Worm (Caenorhabditis elegans) whole organism, mixed stage, embryonic: ENCODE measurements around the gene T02G5.14.

Experiments
- M03D4.4 ChIP-seq: sonication (generic microtip); optimal IDR thresholded peaks from 2 replicates; lab custom pipeline; 2017; ENCODE audit warnings: mild to moderate bottlenecking, missing genetic modification characterization, missing compliant biosample characterization
- bed-3 ChIP-seq: fragments of 200-800 bp; sonication (Bioruptor generic); optimal IDR thresholded peaks from 3 replicates; lab custom pipeline; 2018; ENCODE audit warnings: mild to moderate bottlenecking, missing genetic modification characterization, moderate library complexity, missing compliant biosample characterization
- blmp-1 ChIP-seq: fragments of 150-350 bp; optimal IDR thresholded peaks from 2 replicates; lab custom pipeline; 2014; ENCODE audit warnings: missing biosample characterization, missing genetic modification characterization
- ceh-39 ChIP-seq: fragments of 150-350 bp; optimal IDR thresholded peaks from 2 replicates; lab custom pipeline; 2014; ENCODE audit warnings: missing biosample characterization, missing genetic modification characterization
- ceh-43 ChIP-seq: fragments of 200-800 bp; sonication (Bioruptor generic); optimal IDR thresholded peaks from 2 replicates; lab custom pipeline; 2018; ENCODE audit warnings: mild to moderate bottlenecking, missing genetic modification characterization, moderate library complexity, missing compliant biosample characterization
- ceh-83 ChIP-seq: fragments of 200-800 bp; sonication (Bioruptor generic); optimal IDR thresholded peaks from 2 replicates; lab custom pipeline; 2018; ENCODE audit warnings: mild to moderate bottlenecking, missing genetic modification characterization, missing compliant biosample characterization
- ces-1 ChIP-seq: fragments of 150-350 bp; optimal IDR thresholded peaks from 2 replicates; lab custom pipeline; 2014; ENCODE audit warnings: missing biosample characterization, missing genetic modification reagents, missing genetic modification characterization
- cnd-1 ChIP-seq: fragments of 200-800 bp; sonication (Bioruptor generic); optimal IDR thresholded peaks from 2 replicates; lab custom pipeline; 2018; ENCODE audit warnings: mild to moderate bottlenecking, missing genetic modification characterization, missing compliant biosample characterization
- drap-1 ChIP-seq: fragments of 200-800 bp; sonication (Bioruptor generic); optimal IDR thresholded peaks from 3 replicates; lab custom pipeline; 2018; ENCODE audit warnings: mild to moderate bottlenecking, missing genetic modification characterization, missing compliant biosample characterization
- elt-3 ChIP-seq: fragments of 150-350 bp; optimal IDR thresholded peaks from 2 replicates; lab custom pipeline; 2014; ENCODE audit warnings: missing biosample characterization, missing genetic modification characterization
- flh-1 ChIP-seq: fragments of 200-800 bp; sonication (Bioruptor generic); optimal IDR thresholded peaks from 2 replicates; lab custom pipeline; 2018; ENCODE audit warnings: mild to moderate bottlenecking, missing genetic modification characterization, moderate library complexity, missing compliant biosample characterization
- ham-2 ChIP-seq: fragments of 200-800 bp; sonication (Bioruptor generic); optimal IDR thresholded peaks from 2 replicates; lab custom pipeline; 2018; ENCODE audit warnings: mild to moderate bottlenecking, missing genetic modification characterization, missing compliant biosample characterization
- hlh-1 ChIP-seq: fragments of 150-350 bp; optimal IDR thresholded peaks from 2 replicates; lab custom pipeline; 2014; ENCODE audit warnings: missing biosample characterization, missing genetic modification reagents, missing genetic modification characterization
- lin-13 ChIP-seq: fragments of 150-350 bp; optimal IDR thresholded peaks from 2 replicates; lab custom pipeline; 2014; ENCODE audit warnings: missing biosample characterization, missing genetic modification characterization
- lin-32 ChIP-seq: fragments of 200-800 bp; sonication (Bioruptor generic); optimal IDR thresholded peaks from 2 replicates; lab custom pipeline; 2018; ENCODE audit warnings: mild to moderate bottlenecking, missing genetic modification characterization, missing compliant biosample characterization
- lsy-2 ChIP-seq: fragments of 150-350 bp; optimal IDR thresholded peaks from 2 replicates; lab custom pipeline; 2014; ENCODE audit warnings: missing biosample characterization, missing genetic modification characterization
- mep-1 ChIP-seq: fragments of 150-350 bp; optimal IDR thresholded peaks from 2 replicates; lab custom pipeline; 2017; ENCODE audit warnings: missing biosample characterization, missing genetic modification reagents, missing genetic modification characterization, inconsistent platforms
- mls-2 ChIP-seq: sonication (generic microtip); optimal IDR thresholded peaks from 2 replicates; lab custom pipeline; 2016; ENCODE audit warnings: mild to moderate bottlenecking, missing genetic modification characterization, moderate library complexity, missing compliant biosample characterization
- nhr-12 ChIP-seq: fragments of 150-350 bp; optimal IDR thresholded peaks from 2 replicates; lab custom pipeline; 2014; ENCODE audit warnings: missing biosample characterization, missing genetic modification characterization
- nhr-237 ChIP-seq: fragments of 150-350 bp; optimal IDR thresholded peaks from 2 replicates; lab custom pipeline; 2014; ENCODE audit warnings: missing biosample characterization, missing genetic modification characterization
- nhr-28 ChIP-seq: fragments of 150-350 bp; optimal IDR thresholded peaks from 2 replicates; lab custom pipeline; 2014; ENCODE audit warnings: missing biosample characterization, missing genetic modification characterization
- pha-4 ChIP-seq: fragments of 150-350 bp; optimal IDR thresholded peaks from 2 replicates; lab custom pipeline; 2018; ENCODE audit warnings: missing biosample characterization, missing genetic modification reagents, missing genetic modification characterization
- sptf-1 ChIP-seq: sonication (generic microtip); optimal IDR thresholded peaks from 2 replicates; lab custom pipeline; 2017; ENCODE audit warnings: mild to moderate bottlenecking, missing genetic modification characterization, moderate library complexity, missing compliant biosample characterization
- tbx-8 ChIP-seq: fragments of 200-800 bp; sonication (Bioruptor generic); optimal IDR thresholded peaks from 2 replicates; lab custom pipeline; 2018; ENCODE audit warnings: mild to moderate bottlenecking, missing genetic modification characterization, moderate library complexity, missing compliant biosample characterization
- unc-120 ChIP-seq: sonication (generic microtip); optimal IDR thresholded peaks from 2 replicates; lab custom pipeline; 2017; ENCODE audit warnings: missing genetic modification characterization, missing compliant biosample characterization; ENCODE audit not compliant: poor library complexity, severe bottlenecking
- unc-39 ChIP-seq: fragments of 150-350 bp; optimal IDR thresholded peaks from 2 replicates; lab custom pipeline; 2014; ENCODE audit warnings: missing biosample characterization, missing genetic modification characterization
- unc-62 ChIP-seq: fragments of 150-350 bp; optimal IDR thresholded peaks from 2 replicates; lab custom pipeline; 2014; ENCODE audit warnings: missing biosample characterization, missing genetic modification reagents, missing genetic modification characterization
- zip-8 ChIP-seq: fragments of 150-350 bp; optimal IDR thresholded peaks from 2 replicates; lab custom pipeline; 2014; ENCODE audit warnings: missing biosample characterization, missing genetic modification characterization
- ztf-11 ChIP-seq: fragments of 150-350 bp; optimal IDR thresholded peaks from 2 replicates; lab custom pipeline; 2014; ENCODE audit warnings: missing biosample characterization, missing genetic modification characterization

Gene T02G5.14

DNA sequence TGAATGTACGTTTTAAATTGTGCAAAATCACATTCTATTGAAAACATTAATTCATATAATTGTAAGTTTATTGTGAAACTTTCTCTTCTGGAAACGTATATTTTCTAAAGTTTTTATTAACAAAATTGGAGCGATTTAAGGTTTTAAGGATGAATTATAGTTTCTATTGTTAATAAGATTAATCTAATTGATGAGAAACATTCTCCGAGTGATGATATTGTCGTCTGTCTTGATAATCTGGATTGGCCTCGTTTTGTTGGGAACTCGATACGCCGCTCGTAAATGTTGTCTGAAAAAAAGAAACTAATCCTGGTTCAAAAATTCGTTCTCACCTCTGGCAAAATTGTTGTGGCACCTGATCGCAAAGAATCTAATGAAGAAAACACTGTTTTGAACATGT is 22.2 kb downstream of the T02G5.14 start:
- no peak for TF ChIP-seq ceh-83
- TF ChIP-seq unc-39 (tag; lab: Kevin White, UChicago) = no peak
- no peak for TF ChIP-seq ztf-11
- TF ChIP-seq ceh-43 (GFP tag; lab: Kevin White, UChicago) = no peak

DNA sequence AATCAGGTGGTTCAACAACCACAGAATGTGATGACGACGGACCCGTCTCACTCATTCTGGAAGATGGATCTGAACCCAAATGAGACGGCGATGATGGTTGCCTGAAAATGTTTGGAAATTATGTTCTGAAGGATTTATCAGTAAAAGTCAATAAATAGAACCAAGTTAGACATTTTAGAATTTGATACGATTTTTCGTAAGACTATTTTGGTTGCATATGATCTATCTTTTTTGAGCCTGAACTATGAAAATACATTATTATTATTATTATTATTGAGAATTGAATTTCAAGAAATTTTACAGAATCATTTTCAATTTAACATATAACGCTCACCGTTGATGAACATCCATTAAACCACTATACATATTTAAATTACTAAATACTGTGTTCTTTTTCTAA is 25.8 kb downstream of the T02G5.14 start, which contains the start of gene F10E7.9:
Gene F10E7.9 (minus strand): TSS at position 101 of the 400 bp plus-strand sequence.
- TF ChIP-seq bed-3 (GFP tag; lab: Kevin White, UChicago) = no peak
- TF ChIP-seq nhr-12 (tag; lab: Kevin White, UChicago) = no peak
- no peak for TF ChIP-seq nhr-28 (tag; lab: Kevin White, UChicago)
- no peak for TF ChIP-seq pha-4 (tag; lab: Kevin White, UChicago)
- no peak for TF ChIP-seq ces-1 (GFP tag; lab: Kevin White, UChicago)
- no peak for TF ChIP-seq flh-1 (GFP tag; lab: Kevin White, UChicago)
- no peak for TF ChIP-seq hlh-1 (tag; lab: Kevin White, UChicago)
- no peak for TF ChIP-seq lsy-2 (tag; lab: Kevin White, UChicago)
- no peak for TF ChIP-seq unc-120 (tag; lab: Kevin White, UChicago)
- no peak for TF ChIP-seq mep-1 (tag; lab: Kevin White, UChicago)

DNA sequence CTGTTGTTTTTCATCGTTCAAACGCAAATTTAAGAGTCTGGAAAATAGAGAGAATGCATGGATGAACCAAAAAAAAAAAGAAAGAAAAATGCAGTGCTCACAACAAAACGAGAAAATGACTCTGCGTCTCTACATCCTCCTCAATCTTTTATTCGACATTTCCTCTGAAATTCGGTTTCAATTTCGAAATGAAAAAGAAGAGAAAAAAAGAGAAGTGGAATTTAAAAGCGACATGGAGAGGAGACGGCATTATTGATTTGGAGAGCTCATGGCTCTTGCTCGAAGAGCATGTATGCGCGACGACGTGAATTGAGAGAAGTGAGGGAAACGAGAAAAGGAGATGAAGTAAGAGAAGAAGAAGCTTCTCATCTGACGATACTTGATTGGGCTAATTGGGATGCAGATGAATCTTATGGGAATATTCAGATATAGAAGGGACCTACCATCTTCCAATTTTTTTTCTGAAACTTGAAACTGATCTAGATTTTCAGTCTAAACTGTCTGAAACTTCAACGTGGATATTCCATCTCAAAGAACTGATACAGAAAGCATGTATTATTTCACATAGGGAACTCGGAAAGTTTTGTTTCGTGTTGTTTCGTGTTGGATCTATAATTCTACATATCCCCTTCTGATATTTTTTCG is 27.0 kb downstream of the T02G5.14 start:
- TF ChIP-seq ces-1 (GFP tag; lab: Kevin White, UChicago) (peak; percentile 59), ceh-83 (no peak), zip-8 (tag; lab: Kevin White, UChicago) (no peak), lin-32 (no peak), drap-1 (no peak), mls-2 (tag; lab: Kevin White, UChicago) (no peak), unc-62 (GFP tag; lab: Kevin White, UChicago) (no peak), M03D4.4 (tag; lab: Kevin White, UChicago) (no peak), sptf-1 (tag; lab: Kevin White, UChicago) (no peak)

DNA sequence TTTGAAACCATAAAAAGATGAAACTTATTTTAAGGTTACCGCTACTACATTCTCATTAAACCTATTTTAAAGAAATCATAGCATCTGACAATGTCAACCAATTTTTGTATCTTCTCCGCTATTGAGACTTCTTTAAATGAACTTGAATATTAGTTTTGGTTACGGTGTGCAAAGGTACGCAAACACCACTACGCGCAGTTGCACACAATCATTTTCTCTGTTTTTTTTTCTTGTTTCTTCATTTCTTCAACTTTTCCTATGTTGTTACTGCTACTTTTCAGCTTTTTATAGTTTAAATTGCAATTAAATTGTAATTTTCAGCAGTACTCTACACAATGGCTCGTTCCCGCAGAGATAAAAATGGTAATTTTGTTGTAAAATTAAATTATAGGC is 27.5 kb downstream of the T02G5.14 start, which contains the start of gene F10E7.5:
Gene F10E7.5 (plus strand): TSS at position 322 of the 393 bp plus-strand sequence.
- TF ChIP-seq lin-32 = no peak
- TF ChIP-seq mep-1 (tag; lab: Kevin White, UChicago) = peak; percentile 24
- no peak for TF ChIP-seq zip-8 (tag; lab: Kevin White, UChicago)
- no peak for TF ChIP-seq M03D4.4 (tag; lab: Kevin White, UChicago)
- peak; percentile 3 for TF ChIP-seq unc-62 (GFP tag; lab: Kevin White, UChicago)
- TF ChIP-seq sptf-1 (tag; lab: Kevin White, UChicago) = no peak
- TF ChIP-seq nhr-237 = peak; percentile 37
- peak; percentile 22 for TF ChIP-seq unc-120 (tag; lab: Kevin White, UChicago)
- TF ChIP-seq hlh-1 (tag; lab: Kevin White, UChicago) = no peak
- TF ChIP-seq lin-13 (tag; lab: Kevin White, UChicago) = peak; percentile 57
- TF ChIP-seq tbx-8 = no peak
- TF ChIP-seq ceh-83 = peak; percentile 14
- TF ChIP-seq lsy-2 (tag; lab: Kevin White, UChicago) = peak; percentile 98

DNA sequence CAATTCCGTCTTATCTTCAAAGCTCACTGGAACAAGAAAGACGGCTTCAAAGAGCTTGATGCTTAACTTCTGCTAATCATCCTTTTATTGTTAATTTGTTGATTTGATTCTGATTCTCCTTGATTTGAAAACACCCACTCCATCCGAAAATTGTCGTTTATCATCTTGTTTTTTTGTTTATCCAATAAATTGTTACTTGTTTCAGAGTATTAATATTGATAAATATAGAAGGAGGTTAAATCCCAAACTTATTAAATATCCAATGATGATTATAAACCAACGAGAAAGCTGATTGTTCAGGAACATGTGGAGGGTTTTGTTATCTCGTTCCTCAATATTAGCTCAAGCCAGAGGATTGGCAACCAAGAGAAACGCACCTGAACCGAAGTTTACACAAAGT is 28.7 kb downstream of the T02G5.14 start, which contains the start of gene F10E7.6:
Gene F10E7.6 (plus strand): TSS at position 301 of the 400 bp plus-strand sequence.
- TF ChIP-seq ces-1 (GFP tag; lab: Kevin White, UChicago) = no peak
- TF ChIP-seq lin-32 = no peak
- TF ChIP-seq ceh-83 = no peak
- TF ChIP-seq unc-62 (GFP tag; lab: Kevin White, UChicago) = no peak
- no peak for TF ChIP-seq cnd-1
- TF ChIP-seq unc-120 (tag; lab: Kevin White, UChicago) = no peak
- no peak for TF ChIP-seq nhr-237
- TF ChIP-seq unc-39 (tag; lab: Kevin White, UChicago) = no peak
- no peak for TF ChIP-seq M03D4.4 (tag; lab: Kevin White, UChicago)
- no peak for TF ChIP-seq nhr-12 (tag; lab: Kevin White, UChicago)
- TF ChIP-seq lin-13 (tag; lab: Kevin White, UChicago) = no peak
- no peak for TF ChIP-seq drap-1

DNA sequence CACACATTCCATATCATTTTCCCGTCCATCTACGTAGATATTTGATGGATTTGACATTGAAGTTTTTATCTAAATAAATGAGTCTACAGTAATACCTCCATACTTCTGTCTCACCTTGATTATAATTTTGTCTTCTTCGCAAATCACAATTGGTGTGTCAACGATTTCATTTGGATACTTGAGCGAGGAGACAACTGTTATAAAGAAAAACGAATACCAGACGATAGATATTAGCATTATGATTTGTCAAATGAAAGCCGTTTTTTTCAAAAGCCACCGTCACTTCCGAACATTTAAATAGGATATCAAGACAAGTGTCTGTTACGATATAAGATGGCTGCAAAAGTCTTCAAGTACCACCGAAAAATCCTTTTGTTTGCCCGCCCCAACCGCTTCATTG is 31.5 kb downstream of the T02G5.14 start, which contains the start of gene cutl-5:
Gene cutl-5 (minus strand): TSS at position 269 of the 400 bp plus-strand sequence.
- TF ChIP-seq ztf-11 (no peak), lin-13 (tag; lab: Kevin White, UChicago) (no peak), elt-3 (tag; lab: Kevin White, UChicago) (no peak), ceh-43 (GFP tag; lab: Kevin White, UChicago) (no peak), ceh-83 (no peak), ham-2 (GFP tag; lab: Kevin White, UChicago) (no peak), flh-1 (GFP tag; lab: Kevin White, UChicago) (no peak), mls-2 (tag; lab: Kevin White, UChicago) (no peak), nhr-12 (tag; lab: Kevin White, UChicago) (no peak), nhr-237 (no peak), blmp-1 (tag; lab: Kevin White, UChicago) (no peak), unc-62 (GFP tag; lab: Kevin White, UChicago) (no peak), ceh-39 (tag; lab: Kevin White, UChicago) (no peak)
- TF ChIP-seq, all 35 proteins: peak for 0
